Worm (Caenorhabditis elegans) whole organism, L3 larva: Measurements from ENCODE around the gene smr-1.

Source experiments
- pqm-1 ChIP-seq: fragments of 150-350 bp; optimal IDR thresholded peaks from 2 replicates; lab custom pipeline; 2017; ENCODE audit warnings: missing biosample characterization, missing genetic modification characterization, inconsistent platforms
- unc-39 ChIP-seq: sonication (generic microtip); optimal IDR thresholded peaks from 4 replicates; lab custom pipeline; 2017; ENCODE audit warnings: missing biosample characterization, missing genetic modification characterization
- ztf-4 ChIP-seq: fragments of 150-350 bp; optimal IDR thresholded peaks from 2 replicates; lab custom pipeline; 2014; ENCODE audit warnings: missing biosample characterization, missing genetic modification characterization

DNA sequence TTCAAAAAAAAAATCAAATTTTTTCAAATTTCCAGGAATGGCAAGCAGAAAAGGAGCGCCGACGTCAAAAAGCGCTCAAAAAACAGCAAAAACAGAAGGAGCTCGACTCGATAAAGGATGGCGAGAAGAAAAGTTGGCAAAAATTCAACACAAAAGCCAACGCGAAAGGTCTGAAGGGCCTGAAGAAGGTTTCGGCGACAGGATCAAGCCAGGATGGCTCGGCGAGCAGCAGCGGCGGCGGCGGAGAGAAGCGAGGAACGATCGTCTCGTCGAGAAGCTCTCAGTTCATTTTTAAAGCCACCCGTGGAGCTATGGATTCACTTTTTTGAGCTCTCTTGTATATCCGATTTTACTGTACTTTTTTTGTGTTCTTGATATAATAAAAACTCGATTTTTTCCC lies 1.8 kb downstream of the smr-1 start:
- TF ChIP-seq pqm-1 (no peak), unc-39 (tag; lab: Kevin White, UChicago) (no peak), ztf-4 (tag; lab: Kevin White, UChicago) (no peak)
